Worm (Caenorhabditis elegans) whole organism, early embryonic: ENCODE measurements around the gene bckd-1A.

Experiments
- F13C5.2 ChIP-seq: sonication (generic microtip); optimal IDR thresholded peaks from 2 replicates; lab custom pipeline; 2017; ENCODE audit warnings: mild to moderate bottlenecking, missing genetic modification characterization, inconsistent platforms, missing compliant biosample characterization
- ama-1 ChIP-seq: fragments of 150-350 bp; optimal IDR thresholded peaks from 2 replicates; lab custom pipeline; 2014
- ets-7 ChIP-seq: sonication (generic microtip); optimal IDR thresholded peaks from 2 replicates; lab custom pipeline; 2016; ENCODE audit warnings: missing genotype, missing genetic modification characterization, missing compliant biosample characterization
- flt-1 ChIP-seq: fragments of 200-800 bp; sonication (Bioruptor generic); IDR thresholded peaks from 2 replicates; pipeline ENCODE4 v1.3.6; 2022; ENCODE audit warnings: missing genetic modification characterization, missing compliant biosample characterization
- hmg-4 ChIP-seq: fragments of 200-800 bp; sonication (Bioruptor generic); optimal IDR thresholded peaks from 2 replicates; lab custom pipeline; 2018; ENCODE audit warnings: mild to moderate bottlenecking, missing genetic modification characterization, missing compliant biosample characterization
- hnd-1 ChIP-seq: sonication (generic microtip); optimal IDR thresholded peaks from 2 replicates; lab custom pipeline; 2016; ENCODE audit warnings: missing genetic modification characterization, missing compliant biosample characterization
- pes-1 ChIP-seq: fragments of 200-800 bp; sonication (Bioruptor generic); IDR thresholded peaks from 2 replicates; pipeline ENCODE4 v1.3.6; 2022; ENCODE audit warnings: missing genetic modification reagents, missing genetic modification characterization, missing compliant biosample characterization

ce11 chrIII:12919882-12920281 lies 52.4 kb downstream of the bckd-1A start:
- TF ChIP-seq flt-1 (GFP tag; lab: Robert Waterston, UW) (no peak), ets-7 (tag; lab: Kevin White, UChicago) (no peak), F13C5.2 (tag; lab: Kevin White, UChicago) (no peak), ama-1 (lab: Kevin White, UChicago) (no peak), hnd-1 (tag; lab: Kevin White, UChicago) (no peak), hmg-4 (GFP tag; lab: Kevin White, UChicago) (no peak), pes-1 (no peak)
